Worm (Caenorhabditis elegans): ENCODE measurements around the gene mpst-3.

mpst-3 gene

ce11 chrV:14895557-14895956 is at the start of gene mpst-3:
mpst-3 (plus strand) TSS chrV:14895647.
- TF ChIP-seq dao-5 (tag; optimal IDR thresholded peaks at IDR 0.05) = no peak
- no peak for TF ChIP-seq W03F9.2 (tag; optimal IDR thresholded peaks at IDR 0.05)
- no peak for TF ChIP-seq him-1 (tag; optimal IDR thresholded peaks at IDR 0.05)

- TF ChIP-seq him-1 (tag; optimal IDR thresholded peaks at IDR 0.05) (no peak), dao-5 (tag; optimal IDR thresholded peaks at IDR 0.05) (no peak), W03F9.2 (tag; optimal IDR thresholded peaks at IDR 0.05) (no peak)
Measured at ce11 chrV:14847291-14847915, 48.0 kb upstream of the mpst-3 start, which contains the start of gene ret-1. ret-1 (minus strand) TSS chrV:14847413.

- TF ChIP-seq dao-5 (tag; optimal IDR thresholded peaks at IDR 0.05) = no peak
- peak; percentile 54 for TF ChIP-seq W03F9.2 (tag; optimal IDR thresholded peaks at IDR 0.05)
- no peak for TF ChIP-seq him-1 (tag; optimal IDR thresholded peaks at IDR 0.05)
Measured at ce11 chrV:14848510-14849206, 46.8 kb upstream of the mpst-3 start.

- TF ChIP-seq W03F9.2 (tag; optimal IDR thresholded peaks at IDR 0.05) = peak; percentile 64
- no peak for TF ChIP-seq dao-5 (tag; optimal IDR thresholded peaks at IDR 0.05)
Measured at ce11 chrV:14849628-14850027, 45.8 kb upstream of the mpst-3 start.

ce11 chrV:14850530-14850929 is 44.9 kb upstream of the mpst-3 start:
- TF ChIP-seq him-1 (tag; optimal IDR thresholded peaks at IDR 0.05) = no peak
- no peak for TF ChIP-seq dao-5 (tag; optimal IDR thresholded peaks at IDR 0.05)
- TF ChIP-seq W03F9.2 (tag; optimal IDR thresholded peaks at IDR 0.05) = no peak

- TF ChIP-seq dao-5 (tag; optimal IDR thresholded peaks at IDR 0.05) (no peak), him-1 (tag; optimal IDR thresholded peaks at IDR 0.05) (peak; percentile 38)
Measured at ce11 chrV:14851206-14851605, 44.2 kb upstream of the mpst-3 start.

- TF ChIP-seq him-1 (tag; optimal IDR thresholded peaks at IDR 0.05) (no peak), dao-5 (tag; optimal IDR thresholded peaks at IDR 0.05) (no peak), W03F9.2 (tag; optimal IDR thresholded peaks at IDR 0.05) (no peak)
Measured at ce11 chrV:14851972-14852371, 43.5 kb upstream of the mpst-3 start.

- TF ChIP-seq dao-5 (tag; optimal IDR thresholded peaks at IDR 0.05) (no peak), W03F9.2 (tag; optimal IDR thresholded peaks at IDR 0.05) (no peak), him-1 (tag; optimal IDR thresholded peaks at IDR 0.05) (no peak)
Measured at ce11 chrV:14852620-14853019, 42.8 kb upstream of the mpst-3 start.

- no peak for TF ChIP-seq dao-5 (tag; optimal IDR thresholded peaks at IDR 0.05)
- TF ChIP-seq W03F9.2 (tag; optimal IDR thresholded peaks at IDR 0.05) = no peak
- TF ChIP-seq him-1 (tag; optimal IDR thresholded peaks at IDR 0.05) = no peak
Measured at ce11 chrV:14853739-14854138, 41.7 kb upstream of the mpst-3 start.

ce11 chrV:14854261-14854660 is 41.2 kb upstream of the mpst-3 start:
- TF ChIP-seq W03F9.2 (tag; optimal IDR thresholded peaks at IDR 0.05) (no peak), dao-5 (tag; optimal IDR thresholded peaks at IDR 0.05) (no peak), him-1 (tag; optimal IDR thresholded peaks at IDR 0.05) (no peak)

ce11 chrV:14855626-14856025 is 39.8 kb upstream of the mpst-3 start:
- peak; percentile 9 for TF ChIP-seq him-1 (tag; optimal IDR thresholded peaks at IDR 0.05)
- no peak for TF ChIP-seq dao-5 (tag; optimal IDR thresholded peaks at IDR 0.05)

- TF ChIP-seq dao-5 (tag; optimal IDR thresholded peaks at IDR 0.05) (no peak), him-1 (tag; optimal IDR thresholded peaks at IDR 0.05) (no peak), W03F9.2 (tag; optimal IDR thresholded peaks at IDR 0.05) (no peak)
Measured at ce11 chrV:14858503-14858902, 36.9 kb upstream of the mpst-3 start, which contains the start of gene npr-13. npr-13 (minus strand) TSS chrV:14858603.

- no peak for TF ChIP-seq him-1 (tag; optimal IDR thresholded peaks at IDR 0.05)
- no peak for TF ChIP-seq dao-5 (tag; optimal IDR thresholded peaks at IDR 0.05)
- no peak for TF ChIP-seq W03F9.2 (tag; optimal IDR thresholded peaks at IDR 0.05)
Measured at ce11 chrV:14859380-14859779, 36.1 kb upstream of the mpst-3 start.

ce11 chrV:14868181-14868580 is 27.3 kb upstream of the mpst-3 start, which contains the start of gene gcy-14:
gcy-14 (minus strand) TSS chrV:14868281.
- TF ChIP-seq dao-5 (tag; optimal IDR thresholded peaks at IDR 0.05) (no peak), him-1 (tag; optimal IDR thresholded peaks at IDR 0.05) (no peak), W03F9.2 (tag; optimal IDR thresholded peaks at IDR 0.05) (no peak)

ce11 chrV:14871365-14871764 is 24.1 kb upstream of the mpst-3 start, which contains the start of gene ZC412.3:
ZC412.3 (minus strand) TSS chrV:14871547.
- no peak for TF ChIP-seq W03F9.2 (tag; optimal IDR thresholded peaks at IDR 0.05)
- TF ChIP-seq dao-5 (tag; optimal IDR thresholded peaks at IDR 0.05) = no peak
- no peak for TF ChIP-seq him-1 (tag; optimal IDR thresholded peaks at IDR 0.05)
